Worm (Caenorhabditis elegans): ENCODE data around the gene H41C03.2.

DNA sequence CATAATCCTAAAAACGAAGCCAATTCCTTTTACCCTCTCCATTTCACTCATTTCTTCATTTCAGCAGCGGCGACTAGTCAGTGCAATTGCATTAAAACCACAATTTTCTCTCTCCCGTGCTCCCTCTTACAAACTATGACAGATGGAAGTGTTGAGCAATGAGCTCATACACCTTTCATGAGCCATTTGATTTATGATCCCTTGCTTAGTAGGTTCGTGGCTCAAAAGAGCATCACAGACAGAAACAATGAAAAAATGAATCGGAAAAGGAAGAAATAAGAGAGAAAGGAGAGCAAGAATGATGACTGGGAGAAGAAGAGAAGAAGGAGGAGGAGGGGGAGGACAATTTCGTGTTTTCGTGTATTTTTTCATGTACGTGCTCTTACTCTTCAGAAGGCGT lies 19.6 kb upstream of the H41C03.2 start:
- TF ChIP-seq ama-1 (optimal IDR thresholded peaks at IDR 0.05) (no peak), aly-1 (tag; optimal IDR thresholded peaks at IDR 0.05) (no peak), tra-4 (tag; optimal IDR thresholded peaks at IDR 0.05) (no peak), tbx-37 (GFP tag; conservative IDR thresholded peaks at IDR 0.05) (no peak), ets-7 (tag; optimal IDR thresholded peaks at IDR 0.05) (no peak), B0310.2 (tag; optimal IDR thresholded peaks at IDR 0.05) (no peak), hmbx-1 (tag; optimal IDR thresholded peaks at IDR 0.05) (no peak), ceh-36 (tag; optimal IDR thresholded peaks at IDR 0.05) (no peak), pes-1 (GFP tag; IDR thresholded peaks at IDR 0.05) (no peak)

Data from whole organism, early embryonic.